Fruit fly (Drosophila melanogaster) whole organism, adult: Measurements from ENCODE around the gene AIF.

Experiments used
- CG33017 ChIP-seq: fragments of 200-800 bp; sonication (Bioruptor generic); optimal IDR thresholded peaks from 2 replicates; lab custom pipeline; 2018; ENCODE audit warnings: missing biosample characterization, mild to moderate bottlenecking, missing genetic modification characterization, moderate library complexity
- CG5204 ChIP-seq: fragments of 200-800 bp; sonication (Bioruptor generic); optimal IDR thresholded peaks from 2 replicates; lab custom pipeline; 2016; ENCODE audit warnings: missing biosample characterization, missing genetic modification characterization
- CG7045 ChIP-seq: fragments of 200-800 bp; sonication (Bioruptor generic); optimal IDR thresholded peaks from 2 replicates; lab custom pipeline; 2017; ENCODE audit warnings: missing biosample characterization, mild to moderate bottlenecking, missing genetic modification characterization
- Clk ChIP-seq: fragments of 200-800 bp; sonication (Bioruptor generic); optimal IDR thresholded peaks from 2 replicates; lab custom pipeline; 2017; ENCODE audit warnings: missing biosample characterization, missing genetic modification characterization
- Hr96 ChIP-seq: fragments of 200-800 bp; sonication (Bioruptor generic); optimal IDR thresholded peaks from 2 replicates; lab custom pipeline; 2016; ENCODE audit warnings: missing biosample characterization, missing genetic modification characterization
- Mnt ChIP-seq: fragments of 200-800 bp; sonication (Bioruptor generic); optimal IDR thresholded peaks from 2 replicates; lab custom pipeline; 2016; ENCODE audit warnings: missing biosample characterization, mild to moderate bottlenecking, missing genetic modification characterization
- cic ChIP-seq: fragments of 200-800 bp; sonication (Bioruptor generic); optimal IDR thresholded peaks from 2 replicates; lab custom pipeline; 2017; ENCODE audit warnings: missing biosample characterization, mild to moderate bottlenecking, missing genetic modification characterization, moderate library complexity
- kay ChIP-seq: fragments of 200-800 bp; sonication (Bioruptor generic); peaks from one replicate; lab custom pipeline; 2016; ENCODE audit warnings: missing biosample characterization, missing genetic modification characterization, borderline replicate concordance
- ovo ChIP-seq: fragments of 200-800 bp; sonication (Bioruptor generic); optimal IDR thresholded peaks from 2 replicates; lab custom pipeline; 2016; ENCODE audit warnings: missing biosample characterization, missing genetic modification characterization
- pad ChIP-seq: fragments of 200-800 bp; sonication (Bioruptor generic); optimal IDR thresholded peaks from 3 replicates; lab custom pipeline; 2017; ENCODE audit warnings: missing biosample characterization, missing genetic modification characterization, mild to moderate bottlenecking, moderate library complexity, missing genetic modification reagents
- toe ChIP-seq: fragments of 200-800 bp; sonication (Bioruptor generic); optimal IDR thresholded peaks from 2 replicates; lab custom pipeline; 2016; ENCODE audit warnings: missing biosample characterization, missing genetic modification characterization

- no peak for TF ChIP-seq CG5204 (GFP tag; lab: Kevin White, UChicago)
- TF ChIP-seq Mnt (GFP tag; lab: Kevin White, UChicago), result no peak
- TF ChIP-seq cic (GFP tag; lab: Kevin White, UChicago), result no peak
- no peak for TF ChIP-seq CG33017 (tag; lab: Kevin White, UChicago)
- TF ChIP-seq kay, result no peak
- no peak for TF ChIP-seq pad (GFP tag; lab: Kevin White, UChicago)
- TF ChIP-seq Hr96 (GFP tag; lab: Kevin White, UChicago), result no peak
- TF ChIP-seq Clk, result no peak
- TF ChIP-seq CG7045 (GFP tag; lab: Kevin White, UChicago), result no peak
- no peak for TF ChIP-seq toe (GFP tag; lab: Kevin White, UChicago)
- no peak for TF ChIP-seq ovo (GFP tag; lab: Kevin White, UChicago)
Measured at dm6 chr2L:2185373-2185772, 33.8 kb downstream of the AIF start.
